Worm (Caenorhabditis elegans) whole organism, mixed stage, embryonic: ENCODE results near the gene marc-1.

Experiments
- ceh-83 ChIP-seq: fragments of 200-800 bp; sonication (Bioruptor generic); optimal IDR thresholded peaks from 2 replicates; lab custom pipeline; 2018; ENCODE audit warnings: mild to moderate bottlenecking, missing genetic modification characterization, missing compliant biosample characterization
- drap-1 ChIP-seq: fragments of 200-800 bp; sonication (Bioruptor generic); optimal IDR thresholded peaks from 3 replicates; lab custom pipeline; 2018; ENCODE audit warnings: mild to moderate bottlenecking, missing genetic modification characterization, missing compliant biosample characterization
- elt-1 ChIP-seq: sonication (generic microtip); optimal IDR thresholded peaks from 2 replicates; lab custom pipeline; 2017; ENCODE audit warnings: missing genetic modification characterization, mild to moderate bottlenecking, missing compliant biosample characterization, antibody characterized with exemption, moderate library complexity, borderline replicate concordance; ENCODE audit not compliant: insufficient read depth
- elt-3 ChIP-seq: fragments of 150-350 bp; optimal IDR thresholded peaks from 2 replicates; lab custom pipeline; 2014; ENCODE audit warnings: missing biosample characterization, missing genetic modification characterization
- lin-32 ChIP-seq: fragments of 200-800 bp; sonication (Bioruptor generic); optimal IDR thresholded peaks from 2 replicates; lab custom pipeline; 2018; ENCODE audit warnings: mild to moderate bottlenecking, missing genetic modification characterization, missing compliant biosample characterization
- lsy-2 ChIP-seq: fragments of 150-350 bp; optimal IDR thresholded peaks from 2 replicates; lab custom pipeline; 2014; ENCODE audit warnings: missing biosample characterization, missing genetic modification characterization
- mab-5 ChIP-seq: fragments of 150-350 bp; optimal IDR thresholded peaks from 2 replicates; lab custom pipeline; 2014; ENCODE audit warnings: missing biosample characterization, missing genetic modification characterization
- mls-2 ChIP-seq: sonication (generic microtip); optimal IDR thresholded peaks from 2 replicates; lab custom pipeline; 2016; ENCODE audit warnings: mild to moderate bottlenecking, missing genetic modification characterization, moderate library complexity, missing compliant biosample characterization
- nhr-237 ChIP-seq: fragments of 150-350 bp; optimal IDR thresholded peaks from 2 replicates; lab custom pipeline; 2014; ENCODE audit warnings: missing biosample characterization, missing genetic modification characterization
- snpc-4 ChIP-seq: fragments of 150-350 bp; optimal IDR thresholded peaks from 2 replicates; lab custom pipeline; 2014; ENCODE audit warnings: missing biosample characterization, missing genetic modification characterization
- zip-8 ChIP-seq: fragments of 150-350 bp; optimal IDR thresholded peaks from 2 replicates; lab custom pipeline; 2014; ENCODE audit warnings: missing biosample characterization, missing genetic modification characterization

DNA sequence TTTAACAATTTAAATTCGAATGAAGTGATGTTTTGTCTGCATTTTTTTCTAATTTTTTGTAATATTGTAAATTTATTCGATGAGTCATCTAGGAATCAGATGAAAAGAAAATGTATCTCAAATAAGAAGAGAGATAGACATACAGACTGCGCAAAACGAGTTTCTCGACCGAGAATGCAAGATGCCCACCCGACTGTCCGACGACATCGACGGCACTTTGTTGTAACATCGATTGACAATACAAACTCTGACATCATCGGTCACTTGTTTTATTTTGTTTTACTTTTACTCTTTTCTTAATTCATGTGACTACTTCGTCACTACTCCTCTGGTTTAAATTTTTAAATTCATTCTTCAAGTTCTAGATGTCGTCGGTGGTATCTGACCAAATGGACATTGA is 1.4 kb downstream of the marc-1 start, which contains the start of gene sta-2:
- TF ChIP-seq zip-8 (tag; lab: Kevin White, UChicago), result no peak
- no peak for TF ChIP-seq snpc-4 (tag; lab: Kevin White, UChicago)
- TF ChIP-seq lin-32 (GFP tag; lab: Kevin White, UChicago), result no peak
- TF ChIP-seq mls-2 (tag; lab: Kevin White, UChicago), result no peak
- TF ChIP-seq elt-3 (tag; lab: Kevin White, UChicago), result no peak
- TF ChIP-seq elt-1 (tag; lab: Kevin White, UChicago), result no peak
- TF ChIP-seq nhr-237, result no peak
- no peak for TF ChIP-seq lsy-2 (tag; lab: Kevin White, UChicago)
- TF ChIP-seq drap-1 (GFP tag; lab: Kevin White, UChicago), result no peak
- TF ChIP-seq mab-5 (tag; lab: Kevin White, UChicago), result no peak
- TF ChIP-seq ceh-83 (GFP tag; lab: Kevin White, UChicago), result no peak
